Worm (Caenorhabditis elegans): ENCODE results near the gene nca-2.
A peak's percentile ranks its signal among the peaks of the same experiment; 100 is the strongest.

The nca-2 gene

ce11 chrIII:4998111-4998859 lies 32.9 kb downstream of the nca-2 start, which contains the start of gene tmem-131:
Gene tmem-131 (minus strand): TSS chrIII:4998161.
- no peak for TF ChIP-seq tbx-2 (tag; optimal IDR thresholded peaks at IDR 0.05)
- no peak for TF ChIP-seq lin-15B (tag; optimal IDR thresholded peaks at IDR 0.05)
- TF ChIP-seq daf-12 (tag; optimal IDR thresholded peaks at IDR 0.05), result no peak
- no peak for TF ChIP-seq ceh-9 (tag; optimal IDR thresholded peaks at IDR 0.05)
- no peak for TF ChIP-seq egl-27 (tag; optimal IDR thresholded peaks at IDR 0.05)
- no peak for TF ChIP-seq unc-62 (GFP tag; optimal IDR thresholded peaks at IDR 0.05)
- TF ChIP-seq aly-2 (tag; optimal IDR thresholded peaks at IDR 0.05), result no peak
- peak; percentile 36 for TF ChIP-seq nfya-1 (tag; optimal IDR thresholded peaks at IDR 0.05; ENCODE audit: insufficient read depth)
- no peak for TF ChIP-seq eor-1 (tag; optimal IDR thresholded peaks at IDR 0.05)
- no peak for TF ChIP-seq nhr-12 (tag; optimal IDR thresholded peaks at IDR 0.05)
- no peak for TF ChIP-seq lsy-12 (tag; optimal IDR thresholded peaks at IDR 0.05)
- no peak for TF ChIP-seq elt-1 (tag; optimal IDR thresholded peaks at IDR 0.05)
- TF ChIP-seq fos-1 (tag; optimal IDR thresholded peaks at IDR 0.05), result no peak
- TF ChIP-seq nhr-25 (tag; optimal IDR thresholded peaks at IDR 0.05), result peak; percentile 91
- no peak for TF ChIP-seq zag-1 (tag; optimal IDR thresholded peaks at IDR 0.05)
- no peak for TF ChIP-seq nhr-28 (tag; optimal IDR thresholded peaks at IDR 0.05)
- TF ChIP-seq fkh-2 (tag; optimal IDR thresholded peaks at IDR 0.05), result no peak
- TF ChIP-seq pqm-1 (tag; optimal IDR thresholded peaks at IDR 0.05), result no peak
- peak; percentile 83 for TF ChIP-seq nhr-23 (tag; optimal IDR thresholded peaks at IDR 0.05)
- peak; percentile 79 for TF ChIP-seq ceh-28 (tag; optimal IDR thresholded peaks at IDR 0.05)
- no peak for TF ChIP-seq egl-5 (tag; optimal IDR thresholded peaks at IDR 0.05)
- TF ChIP-seq ztf-11 (tag; optimal IDR thresholded peaks at IDR 0.05), result no peak
- TF ChIP-seq jun-1 (tag; optimal IDR thresholded peaks at IDR 0.05), result no peak
- no peak for TF ChIP-seq lin-39 (tag; optimal IDR thresholded peaks at IDR 0.05)
- no peak for TF ChIP-seq unc-39 (tag; optimal IDR thresholded peaks at IDR 0.05)

ce11 chrIII:4998956-4999425 lies 33.6 kb downstream of the nca-2 start, which contains the start of gene smcr-8:
Gene smcr-8 (plus strand): TSS chrIII:4999375.
- TF ChIP-seq snpc-4 (tag; optimal IDR thresholded peaks at IDR 0.05) (peak; percentile 2), tbx-2 (tag; optimal IDR thresholded peaks at IDR 0.05) (no peak), nfya-1 (tag; optimal IDR thresholded peaks at IDR 0.05; ENCODE audit: insufficient read depth) (peak; percentile 5)

- TF ChIP-seq R02D3.7 (tag; optimal IDR thresholded peaks at IDR 0.05) (no peak), lin-39 (tag; optimal IDR thresholded peaks at IDR 0.05) (no peak), nhr-11 (tag; optimal IDR thresholded peaks at IDR 0.05) (no peak), mdl-1 (tag; optimal IDR thresholded peaks at IDR 0.05) (no peak), nhr-12 (tag; optimal IDR thresholded peaks at IDR 0.05) (no peak), ama-1 (optimal IDR thresholded peaks at IDR 0.05) (no peak), lsy-12 (tag; optimal IDR thresholded peaks at IDR 0.05) (no peak), nhr-28 (tag; optimal IDR thresholded peaks at IDR 0.05) (no peak), nhr-237 (tag; optimal IDR thresholded peaks at IDR 0.05) (no peak), snpc-4 (tag; optimal IDR thresholded peaks at IDR 0.05) (no peak), fkh-10 (GFP tag; optimal IDR thresholded peaks at IDR 0.05) (no peak), eor-1 (tag; optimal IDR thresholded peaks at IDR 0.05) (no peak)
These were observed 36.9 kb downstream of the nca-2 start, which contains the start of gene R144.10 for ce11 chrIII:5002231-5002630. Gene R144.10 (minus strand): TSS chrIII:5002331.

DNA sequence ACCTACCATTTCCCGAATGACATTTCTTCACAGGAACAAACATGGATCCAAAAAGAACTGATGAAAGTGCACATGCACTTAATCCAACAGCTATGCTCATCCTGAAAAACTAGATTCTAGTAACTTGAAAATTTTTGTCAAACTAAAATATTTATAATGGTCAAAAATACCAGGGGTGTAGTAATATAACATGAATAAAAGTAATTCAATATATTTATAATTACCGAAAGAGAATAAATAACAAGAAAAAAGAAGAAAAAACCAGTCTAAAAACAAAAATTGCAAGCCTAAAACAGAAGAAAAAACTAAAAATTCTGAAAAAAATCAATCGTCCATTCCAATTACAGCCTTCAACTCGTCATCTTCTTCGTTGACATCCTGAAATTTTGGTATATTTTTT lies 39.2 kb downstream of the nca-2 start, which contains the start of gene R144.6:
TSS of gene R144.6 (minus strand) at position 101 of the 400 bp plus-strand sequence.
- TF ChIP-seq lsy-12 (tag; optimal IDR thresholded peaks at IDR 0.05), result no peak
- no peak for TF ChIP-seq nhr-23 (tag; optimal IDR thresholded peaks at IDR 0.05)
- TF ChIP-seq R02D3.7 (tag; optimal IDR thresholded peaks at IDR 0.05), result no peak
- TF ChIP-seq egl-27 (tag; optimal IDR thresholded peaks at IDR 0.05), result no peak
- no peak for TF ChIP-seq skn-1 (tag; optimal IDR thresholded peaks at IDR 0.05)
- TF ChIP-seq nhr-28 (tag; optimal IDR thresholded peaks at IDR 0.05), result no peak
- TF ChIP-seq nhr-25 (tag; optimal IDR thresholded peaks at IDR 0.05), result no peak
- TF ChIP-seq hmg-11 (tag; optimal IDR thresholded peaks at IDR 0.05), result no peak
- no peak for TF ChIP-seq ama-1 (optimal IDR thresholded peaks at IDR 0.05)
- TF ChIP-seq mml-1 (tag; optimal IDR thresholded peaks at IDR 0.05), result no peak
- TF ChIP-seq egl-5 (tag; optimal IDR thresholded peaks at IDR 0.05), result no peak
- no peak for TF ChIP-seq mdl-1 (tag; optimal IDR thresholded peaks at IDR 0.05)
- no peak for TF ChIP-seq ceh-82 (tag; optimal IDR thresholded peaks at IDR 0.05)
- no peak for TF ChIP-seq jun-1 (tag; optimal IDR thresholded peaks at IDR 0.05)
